Worm (Caenorhabditis elegans) whole organism, late embryonic: ENCODE results near the gene K09F6.11.

Experiments
- rnt-1 ChIP-seq: sonication (generic microtip); optimal IDR thresholded peaks from 2 replicates; lab custom pipeline; 2016; ENCODE audit warnings: missing genetic modification characterization, missing compliant biosample characterization
- sdc-2 ChIP-seq: sonication (generic microtip); optimal IDR thresholded peaks from 2 replicates; lab custom pipeline; 2016; ENCODE audit warnings: missing genotype, missing genetic modification characterization, missing compliant biosample characterization

- TF ChIP-seq sdc-2 (tag; lab: Kevin White, UChicago) (no peak), rnt-1 (tag; lab: Kevin White, UChicago) (no peak)
Observed at ce11 chrII:2312747-2313146, 32.8 kb downstream of the K09F6.11 start, which contains the start of the genes trim-21 and B0281.1.
